Fruit fly (Drosophila melanogaster) whole organism, embryonic: Measurements from ENCODE around the gene CG10730.

Experiments
- CG12744 ChIP-seq: fragments of 200-800 bp; sonication (Bioruptor generic); optimal IDR thresholded peaks from 2 replicates; lab custom pipeline; 2016; ENCODE audit warnings: missing biosample characterization, missing genetic modification characterization
- CG13123 ChIP-seq: fragments of 200-800 bp; sonication (Bioruptor generic); optimal IDR thresholded peaks from 2 replicates; lab custom pipeline; 2016; ENCODE audit warnings: missing biosample characterization, missing genetic modification characterization
- CG13424 ChIP-seq: fragments of 200-800 bp; sonication (Bioruptor generic); optimal IDR thresholded peaks from 2 replicates; lab custom pipeline; 2019; ENCODE audit warnings: missing biosample characterization, mild to moderate bottlenecking, missing genetic modification characterization, moderate library complexity
- CG13624 ChIP-seq: fragments of 200-800 bp; sonication (Bioruptor generic); optimal IDR thresholded peaks from 2 replicates; lab custom pipeline; 2016; ENCODE audit warnings: missing biosample characterization, missing genetic modification characterization
- CG1529 ChIP-seq: fragments of 200-800 bp; sonication (Bioruptor generic); optimal IDR thresholded peaks from 3 replicates; lab custom pipeline; 2018; ENCODE audit warnings: missing biosample characterization, missing genetic modification characterization
- CG17328 ChIP-seq: fragments of 200-800 bp; sonication (Bioruptor generic); IDR thresholded peaks from 2 replicates; pipeline ENCODE4 v1.3.6; 2022; ENCODE audit warnings: missing biosample characterization, missing genetic modification characterization
- CG2712 ChIP-seq: fragments of 200-800 bp; optimal IDR thresholded peaks from 3 replicates; lab custom pipeline; 2019; ENCODE audit warnings: missing biosample characterization, mild to moderate bottlenecking, missing genetic modification characterization, moderate library complexity
- CG3065 ChIP-seq: fragments of 200-800 bp; sonication (Bioruptor generic); optimal IDR thresholded peaks from 2 replicates; lab custom pipeline; 2016; ENCODE audit warnings: missing biosample characterization, missing genetic modification characterization
- CG32532 ChIP-seq: fragments of 200-800 bp; sonication (Bioruptor generic); IDR thresholded peaks from 2 replicates; pipeline ENCODE4 v1.3.6; 2022; ENCODE audit warnings: missing biosample characterization, missing genetic modification characterization
- CG34422 ChIP-seq: fragments of 200-800 bp; sonication (Bioruptor generic); IDR thresholded peaks from 3 replicates; pipeline ENCODE4 v1.3.6; 2022; ENCODE audit warnings: missing biosample characterization, missing genetic modification characterization
- CG4282 ChIP-seq: fragments of 200-800 bp; sonication (Bioruptor generic); optimal IDR thresholded peaks from 2 replicates; lab custom pipeline; 2016; ENCODE audit warnings: missing biosample characterization, missing genetic modification characterization
- CG4617 ChIP-seq: fragments of 200-800 bp; sonication (Bioruptor generic); optimal IDR thresholded peaks from 3 replicates; lab custom pipeline; 2016; ENCODE audit warnings: missing biosample characterization, missing genetic modification characterization, borderline replicate concordance
- CG4820 ChIP-seq: fragments of 200-800 bp; sonication (Bioruptor generic); optimal IDR thresholded peaks from 3 replicates; lab custom pipeline; 2016; ENCODE audit warnings: missing biosample characterization, missing genetic modification characterization
- CG5245 ChIP-seq: fragments of 200-800 bp; sonication (Bioruptor generic); optimal IDR thresholded peaks from 3 replicates; lab custom pipeline; 2016; ENCODE audit warnings: missing biosample characterization, missing genetic modification characterization
- CG8290 ChIP-seq, 3 experiments: fragments of 200-800 bp; sonication (Bioruptor generic); optimal IDR thresholded peaks; 2 replicates each; lab custom pipeline; 2016 to 2019; ENCODE audit warnings: missing biosample characterization in 3 of 3, missing genetic modification characterization in 3 of 3, mild to moderate bottlenecking in 2 of 3, moderate library complexity in 1 of 3
- CG9609 ChIP-seq: fragments of 200-800 bp; sonication (Bioruptor generic); optimal IDR thresholded peaks from 3 replicates; lab custom pipeline; 2016; ENCODE audit warnings: missing biosample characterization, missing genetic modification characterization
- CTCF ChIP-seq: fragments of 200-800 bp; sonication (Bioruptor generic); optimal IDR thresholded peaks from 2 replicates; lab custom pipeline; 2017; ENCODE audit warnings: missing biosample characterization, mild to moderate bottlenecking, missing genetic modification characterization, moderate library complexity
- D19A ChIP-seq: fragments of 200-800 bp; optimal IDR thresholded peaks from 3 replicates; lab custom pipeline; 2019; ENCODE audit warnings: missing biosample characterization, mild to moderate bottlenecking, missing genetic modification characterization, moderate library complexity
- Dip2 ChIP-seq: fragments of 200-800 bp; sonication (Bioruptor generic); IDR thresholded peaks from 2 replicates; pipeline ENCODE4 v1.3.6; 2022; ENCODE audit warnings: missing biosample characterization, missing genetic modification characterization
- Dp ChIP-seq: fragments of 200-800 bp; sonication (Bioruptor generic); optimal IDR thresholded peaks from 2 replicates; lab custom pipeline; 2018; ENCODE audit warnings: missing biosample characterization, mild to moderate bottlenecking, missing genetic modification characterization, moderate library complexity
- HLH3B ChIP-seq: fragments of 200-800 bp; sonication (Bioruptor generic); IDR thresholded peaks from 2 replicates; pipeline ENCODE4 v1.3.6; 2022; ENCODE audit warnings: missing biosample characterization, missing genetic modification characterization
- HLH4C ChIP-seq: fragments of 200-800 bp; sonication (Bioruptor generic); IDR thresholded peaks from 3 replicates; pipeline ENCODE4 v1.3.6; 2022; ENCODE audit warnings: missing biosample characterization, missing genetic modification characterization; ENCODE audit not compliant: partially characterized antibody
- Hr3 ChIP-seq: fragments of 200-800 bp; sonication (Bioruptor generic); optimal IDR thresholded peaks from 3 replicates; lab custom pipeline; 2016; ENCODE audit warnings: missing biosample characterization, missing genetic modification characterization
- Hr39 ChIP-seq: fragments of >200 bp; optimal IDR thresholded peaks from 2 replicates; lab custom pipeline; 2017
- Med ChIP-seq: fragments of 200-800 bp; sonication (Bioruptor generic); peaks from one replicate; lab custom pipeline; 2016; ENCODE audit warnings: missing biosample characterization, missing genetic modification characterization, mild to moderate bottlenecking, inconsistent platforms, moderate library complexity
- Mrtf ChIP-seq: fragments of 200-800 bp; sonication (Bioruptor generic); IDR thresholded peaks from 3 replicates; pipeline ENCODE4 v1.3.6; 2022; ENCODE audit warnings: missing biosample characterization, missing genetic modification characterization
- Oli ChIP-seq: fragments of 200-800 bp; sonication (Bioruptor generic); optimal IDR thresholded peaks from 2 replicates; lab custom pipeline; 2018; ENCODE audit warnings: missing biosample characterization, mild to moderate bottlenecking, missing genetic modification characterization, moderate library complexity
- Spps ChIP-seq: fragments of 200-800 bp; sonication (Bioruptor generic); optimal IDR thresholded peaks from 2 replicates; lab custom pipeline; 2018; ENCODE audit warnings: missing biosample characterization, mild to moderate bottlenecking, missing genetic modification characterization
- Xrp1 ChIP-seq: fragments of 200-800 bp; sonication (Bioruptor generic); IDR thresholded peaks from 2 replicates; pipeline ENCODE4 v1.3.6; 2022; ENCODE audit warnings: missing biosample characterization, missing genetic modification characterization
- ab ChIP-seq: fragments of 200-800 bp; sonication (Bioruptor generic); optimal IDR thresholded peaks from 2 replicates; lab custom pipeline; 2016; ENCODE audit warnings: missing biosample characterization, missing genetic modification characterization
- ap ChIP-seq: fragments of 200-800 bp; sonication (Bioruptor generic); IDR thresholded peaks from 2 replicates; pipeline ENCODE4 v1.3.6; 2022; ENCODE audit warnings: missing biosample characterization, missing genetic modification characterization
- bigmax ChIP-seq: fragments of 200-800 bp; sonication (Bioruptor generic); optimal IDR thresholded peaks from 2 replicates; lab custom pipeline; 2018; ENCODE audit warnings: missing biosample characterization, mild to moderate bottlenecking, missing genetic modification characterization
- br ChIP-seq: fragments of >200 bp; optimal IDR thresholded peaks from 2 replicates; lab custom pipeline; 2017
- cato ChIP-seq: fragments of 200-800 bp; sonication (Bioruptor generic); optimal IDR thresholded peaks from 2 replicates; lab custom pipeline; 2016; ENCODE audit warnings: missing biosample characterization, missing genetic modification characterization, borderline replicate concordance
- crol ChIP-seq: fragments of 200-800 bp; sonication (Bioruptor generic); IDR thresholded peaks from 2 replicates; pipeline ENCODE4 v1.3.6; 2022; ENCODE audit warnings: missing biosample characterization, missing genetic modification characterization
- disco-r ChIP-seq: fragments of 200-800 bp; sonication (Bioruptor generic); optimal IDR thresholded peaks from 2 replicates; lab custom pipeline; 2016; ENCODE audit warnings: missing biosample characterization, missing genetic modification characterization
- esg ChIP-seq: fragments of 200-800 bp; sonication (Bioruptor generic); conservative IDR thresholded peaks from 2 replicates; pipeline ENCODE4 v1.3.6; 2022; ENCODE audit warnings: missing biosample characterization, missing genetic modification characterization
- fd102C ChIP-seq: fragments of 200-800 bp; sonication (Bioruptor generic); optimal IDR thresholded peaks from 2 replicates; lab custom pipeline; 2018; ENCODE audit warnings: missing biosample characterization, mild to moderate bottlenecking, missing genetic modification characterization, moderate library complexity
- fu2 ChIP-seq: fragments of 200-800 bp; sonication (Bioruptor generic); optimal IDR thresholded peaks from 2 replicates; lab custom pipeline; 2016; ENCODE audit warnings: missing biosample characterization, missing genetic modification characterization
- gem ChIP-seq: fragments of 200-800 bp; sonication (Bioruptor generic); optimal IDR thresholded peaks from 2 replicates; lab custom pipeline; 2019; ENCODE audit warnings: missing biosample characterization, mild to moderate bottlenecking, missing genetic modification characterization, moderate library complexity
- gro ChIP-seq: fragments of 200-800 bp; sonication (Bioruptor generic); optimal IDR thresholded peaks from 2 replicates; lab custom pipeline; 2016; ENCODE audit warnings: missing biosample characterization, missing genetic modification characterization
- hth ChIP-seq: fragments of >200 bp; optimal IDR thresholded peaks from 2 replicates; lab custom pipeline; 2017; ENCODE audit warnings: inconsistent platforms
- jigr1 ChIP-seq: fragments of 200-800 bp; sonication (Bioruptor generic); IDR thresholded peaks from 3 replicates; pipeline ENCODE4 v1.3.6; 2022; ENCODE audit warnings: missing biosample characterization, missing genetic modification characterization
- lmd ChIP-seq: fragments of 200-800 bp; sonication (Bioruptor generic); IDR thresholded peaks from 2 replicates; pipeline ENCODE4 v1.3.6; 2022; ENCODE audit warnings: missing biosample characterization, missing genetic modification characterization
- lola ChIP-seq, 3 experiments: fragments of >200 bp in 2 of 3; fragments of 200-800 bp in 1 of 3; sonication (Bioruptor generic) in 1 of 3; optimal IDR thresholded peaks; 2 replicates each; lab custom pipeline; 2017 to 2019; ENCODE audit warnings: missing biosample characterization in 3 of 3, missing genetic modification characterization in 3 of 3, mild to moderate bottlenecking in 1 of 3, moderate library complexity in 1 of 3
- nom ChIP-seq: fragments of 200-800 bp; sonication (Bioruptor generic); optimal IDR thresholded peaks from 2 replicates; lab custom pipeline; 2017; ENCODE audit warnings: missing biosample characterization, missing genetic modification characterization, mild to moderate bottlenecking, moderate library complexity, missing genetic modification reagents
- p53 ChIP-seq: fragments of 200-800 bp; sonication (Bioruptor generic); optimal IDR thresholded peaks from 2 replicates; lab custom pipeline; 2016; ENCODE audit warnings: missing biosample characterization, missing genetic modification characterization
- pros ChIP-seq: fragments of 200-800 bp; sonication (Bioruptor generic); optimal IDR thresholded peaks from 3 replicates; lab custom pipeline; 2019; ENCODE audit warnings: missing biosample characterization, mild to moderate bottlenecking, missing genetic modification characterization, moderate library complexity
- sd ChIP-seq: fragments of 200-800 bp; sonication (Bioruptor generic); optimal IDR thresholded peaks from 3 replicates; lab custom pipeline; 2018; ENCODE audit warnings: missing biosample characterization, mild to moderate bottlenecking, missing genetic modification characterization, moderate library complexity
- vvl ChIP-seq: fragments of 200-800 bp; sonication (Bioruptor generic); IDR thresholded peaks from 2 replicates; pipeline ENCODE4 v1.3.6; 2022; ENCODE audit warnings: missing biosample characterization, missing genetic modification characterization
- zen ChIP-seq: fragments of 200-800 bp; sonication (Bioruptor generic); optimal IDR thresholded peaks from 3 replicates; lab custom pipeline; 2018; ENCODE audit warnings: missing biosample characterization, mild to moderate bottlenecking, missing genetic modification characterization, moderate library complexity
- zfh1 ChIP-seq: fragments of 200-800 bp; sonication (Bioruptor generic); IDR thresholded peaks from 3 replicates; pipeline ENCODE4 v1.3.6; 2022; ENCODE audit warnings: missing biosample characterization, missing genetic modification characterization

CG10730 gene

dm6 chr2L:20082155-20082964 lies 10.4 kb upstream of the CG10730 start:
- TF ChIP-seq CG4617 (GFP tag; lab: Kevin White, UChicago) (no peak), br (lab: Kevin White, UChicago) (no peak), CG9609 (GFP tag; lab: Kevin White, UChicago) (no peak), ap (no peak), crol (GFP tag; lab: Robert Waterston, UW) (no peak), ab (GFP tag; lab: Kevin White, UChicago) (no peak), CG13123 (GFP tag; lab: Kevin White, UChicago) (no peak), Hr3 (no peak), CG5245 (no peak), CG1529 (GFP tag; lab: Kevin White, UChicago) (no peak), CG32532 (GFP tag; lab: Robert Waterston, UW) (no peak), Oli (tag; lab: Kevin White, UChicago) (no peak), lola (GFP tag; optimal IDR thresholded peaks at IDR 0.05; lab: Kevin White, UChicago) (no peak), p53 (GFP tag; lab: Kevin White, UChicago) (peak; percentile 49), CG2712 (tag; lab: Kevin White, UChicago) (no peak), sd (no peak), esg (GFP tag; lab: Robert Waterston, UW) (no peak), jigr1 (no peak), HLH3B (GFP tag; lab: Robert Waterston, UW) (no peak), Med (peak; percentile 25), CG4820 (GFP tag; lab: Kevin White, UChicago) (no peak), cato (GFP tag; lab: Kevin White, UChicago) (no peak), CG8290 (GFP tag; optimal IDR thresholded peaks at IDR 0.05; lab: Kevin White, UChicago) (no peak), CG8290 (tag; optimal IDR thresholded peaks at IDR 0.05; lab: Kevin White, UChicago) (no peak), Mrtf (no peak), CTCF (GFP tag; lab: Kevin White, UChicago) (no peak), Spps (tag; lab: Kevin White, UChicago) (no peak), zen (no peak), fu2 (GFP tag; lab: Kevin White, UChicago) (no peak), D19A (no peak), gro (no peak), CG4282 (GFP tag; lab: Kevin White, UChicago) (no peak), hth (lab: Kevin White, UChicago) (no peak), CG13424 (tag; lab: Kevin White, UChicago) (no peak), Xrp1 (GFP tag; lab: Robert Waterston, UW) (no peak), CG34422 (GFP tag; lab: Robert Waterston, UW) (no peak), lmd (GFP tag; lab: Robert Waterston, UW) (0 out of 2 replicates have a peak, but pooled peaks have one; percentile 18), zfh1 (GFP tag; lab: Robert Waterston, UW) (no peak), Dip2 (GFP tag; lab: Robert Waterston, UW) (no peak), CG17328 (no peak), CG13624 (peak; percentile 0), Hr39 (lab: Kevin White, UChicago) (no peak), fd102C (GFP tag; lab: Kevin White, UChicago) (no peak), vvl (GFP tag; lab: Robert Waterston, UW) (no peak), CG12744 (GFP tag; lab: Kevin White, UChicago) (no peak), CG3065 (no peak), HLH4C (GFP tag; lab: Robert Waterston, UW) (no peak), bigmax (GFP tag; lab: Kevin White, UChicago) (no peak), gem (tag; lab: Kevin White, UChicago) (peak; percentile 6), Dp (GFP tag; lab: Kevin White, UChicago) (no peak), pros (GFP tag; lab: Kevin White, UChicago) (no peak), nom (GFP tag; lab: Kevin White, UChicago) (peak; percentile 28), disco-r (no peak)
